Fruit fly (Drosophila melanogaster): Measurements from ENCODE around the gene Myc.

DNA sequence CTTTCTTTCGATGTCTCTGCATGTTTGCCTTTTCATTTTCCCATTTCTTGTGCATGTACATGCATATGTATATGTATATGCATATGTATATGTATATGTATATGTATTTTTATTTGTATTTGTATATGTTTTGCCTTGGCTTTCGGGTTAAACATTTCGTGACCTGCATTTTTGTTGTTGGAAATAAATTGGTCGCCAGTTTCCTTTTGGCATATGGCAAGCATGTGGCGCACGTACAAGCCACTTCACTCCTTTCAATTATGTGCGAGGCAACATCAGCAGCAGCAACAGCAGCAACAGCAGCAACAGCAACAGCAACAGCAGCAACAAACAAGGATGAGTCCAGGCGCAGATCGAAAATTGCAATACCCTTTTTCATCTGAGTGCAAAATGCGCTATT is 21.4 kb upstream of the Myc start:
- no peak for TF ChIP-seq CG8632 (GFP tag; optimal IDR thresholded peaks at IDR 0.05)
- no peak for TF ChIP-seq Smox (GFP tag; optimal IDR thresholded peaks at IDR 0.05)
- no peak for TF ChIP-seq cyc (GFP tag; optimal IDR thresholded peaks at IDR 0.05)
- TF ChIP-seq Sox15 (GFP tag; optimal IDR thresholded peaks at IDR 0.05): no peak

All from whole organism, prepupa.